Fruit fly (Drosophila melanogaster) whole organism, embryonic: ENCODE measurements around the gene CG11970.

Experiments
- Awh ChIP-seq: fragments of 200-800 bp; sonication (Bioruptor generic); IDR thresholded peaks from 2 replicates; pipeline ENCODE4, ENCODE4 v1.3.6; 2022; ENCODE audit warnings: missing biosample characterization, missing genetic modification characterization
- CG34376 ChIP-seq: fragments of 200-800 bp; sonication (Bioruptor generic); optimal IDR thresholded peaks from 2 replicates; lab custom pipeline; 2018; ENCODE audit warnings: missing biosample characterization, mild to moderate bottlenecking, missing genetic modification characterization
- CkIIα-i1 ChIP-seq: fragments of 200-800 bp; sonication (Bioruptor generic); IDR thresholded peaks from 2 replicates; pipeline ENCODE4 v1.3.6; 2022; ENCODE audit warnings: missing biosample characterization, missing genetic modification characterization
- Sin3A ChIP-seq: fragments of >200 bp; optimal IDR thresholded peaks from 2 replicates; lab custom pipeline; 2018
- gt ChIP-seq: fragments of 200-800 bp; sonication (Bioruptor generic); IDR thresholded peaks from 2 replicates; pipeline ENCODE4 v1.3.6; 2022; ENCODE audit warnings: missing biosample characterization, missing genetic modification characterization
- hbn ChIP-seq: fragments of 200-800 bp; sonication (Bioruptor generic); IDR thresholded peaks from 2 replicates; pipeline ENCODE4 v1.3.6; 2022; ENCODE audit warnings: missing biosample characterization, missing genetic modification characterization; ENCODE audit not compliant: partially characterized antibody
- lola ChIP-seq, 3 experiments: fragments of >200 bp in 2 of 3; fragments of 200-800 bp in 1 of 3; sonication (Bioruptor generic) in 1 of 3; optimal IDR thresholded peaks; 2 replicates each; lab custom pipeline; 2017 to 2019; ENCODE audit warnings: missing biosample characterization in 3 of 3, missing genetic modification characterization in 3 of 3, mild to moderate bottlenecking in 1 of 3, moderate library complexity in 1 of 3
- sima ChIP-seq: fragments of 200-800 bp; sonication (Bioruptor generic); optimal IDR thresholded peaks from 2 replicates; lab custom pipeline; 2016; ENCODE audit warnings: missing biosample characterization, missing genetic modification characterization

DNA sequence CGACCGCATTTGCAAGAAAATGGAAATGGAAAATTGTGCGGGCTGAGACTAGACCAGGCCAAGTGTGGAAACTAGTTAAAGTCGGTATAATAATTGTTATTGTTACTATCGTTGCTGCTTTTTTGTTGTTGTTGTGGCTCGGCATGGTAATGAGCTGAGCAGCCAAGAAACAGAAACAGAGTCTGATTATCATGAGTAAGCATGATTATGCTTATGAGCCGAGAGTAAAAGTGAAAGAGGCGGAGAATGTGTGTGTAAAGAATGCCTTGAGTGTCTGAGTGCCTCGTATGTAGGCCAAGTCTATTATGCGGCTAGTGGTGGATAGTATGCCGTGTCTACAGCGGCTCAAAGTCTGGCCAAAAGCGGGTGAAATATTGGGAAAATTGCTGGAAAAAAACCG, 13.8 kb upstream of the CG11970 start:
- TF ChIP-seq CG34376 (no peak), hbn (no peak), lola (GFP tag; optimal IDR thresholded peaks at IDR 0.05; lab: Kevin White, UChicago) (no peak), sima (GFP tag; lab: Kevin White, UChicago) (no peak), Awh (no peak), gt (GFP tag; lab: Robert Waterston, UW) (no peak), CkIIα-i1 (GFP tag; lab: Robert Waterston, UW) (no peak), Sin3A (lab: Kevin White, UChicago) (no peak)
